Fruit fly (Drosophila melanogaster) whole organism, embryonic: Measurements from ENCODE around the gene DAAM.

Experiments
- CG11695 ChIP-seq: fragments of 200-800 bp; sonication (Bioruptor generic); IDR thresholded peaks from 3 replicates; pipeline ENCODE4 v1.3.6; 2022; ENCODE audit warnings: missing biosample characterization, missing genetic modification characterization
- CG12236 ChIP-seq: fragments of 200-800 bp; sonication (Bioruptor generic); optimal IDR thresholded peaks from 2 replicates; lab custom pipeline; 2016; ENCODE audit warnings: missing biosample characterization, missing genetic modification characterization
- CG12299 ChIP-seq: fragments of 200-800 bp; sonication (Bioruptor generic); optimal IDR thresholded peaks from 2 replicates; lab custom pipeline; 2018; ENCODE audit warnings: missing biosample characterization, mild to moderate bottlenecking, missing genetic modification characterization
- CG13123 ChIP-seq: fragments of 200-800 bp; sonication (Bioruptor generic); optimal IDR thresholded peaks from 2 replicates; lab custom pipeline; 2016; ENCODE audit warnings: missing biosample characterization, missing genetic modification characterization
- CG13775 ChIP-seq: fragments of 200-800 bp; sonication (Bioruptor generic); optimal IDR thresholded peaks from 3 replicates; lab custom pipeline; 2017; ENCODE audit warnings: missing biosample characterization, mild to moderate bottlenecking, missing genetic modification characterization
- CG17361 ChIP-seq: fragments of 200-800 bp; sonication (Bioruptor generic); IDR thresholded peaks from 3 replicates; pipeline ENCODE4 v1.3.6; 2022; ENCODE audit warnings: missing biosample characterization, missing genetic modification characterization
- CG1792 ChIP-seq: fragments of 200-800 bp; sonication (Bioruptor generic); optimal IDR thresholded peaks from 2 replicates; lab custom pipeline; 2016; ENCODE audit warnings: missing biosample characterization, missing genetic modification characterization
- CG18476 ChIP-seq: fragments of 200-800 bp; sonication (Bioruptor generic); optimal IDR thresholded peaks from 2 replicates; lab custom pipeline; 2016; ENCODE audit warnings: missing biosample characterization, mild to moderate bottlenecking, missing genetic modification characterization
- CG2202 ChIP-seq: fragments of 200-800 bp; sonication (Bioruptor generic); optimal IDR thresholded peaks from 2 replicates; lab custom pipeline; 2018; ENCODE audit warnings: missing biosample characterization, mild to moderate bottlenecking, missing genetic modification characterization
- CG30403 ChIP-seq: fragments of 200-800 bp; sonication (Bioruptor generic); optimal IDR thresholded peaks from 3 replicates; lab custom pipeline; 2016; ENCODE audit warnings: missing biosample characterization, missing genetic modification characterization
- CG3065 ChIP-seq: fragments of 200-800 bp; sonication (Bioruptor generic); optimal IDR thresholded peaks from 2 replicates; lab custom pipeline; 2016; ENCODE audit warnings: missing biosample characterization, missing genetic modification characterization
- CG3281 ChIP-seq: fragments of 200-800 bp; sonication (Bioruptor generic); optimal IDR thresholded peaks from 3 replicates; lab custom pipeline; 2017; ENCODE audit warnings: missing biosample characterization, mild to moderate bottlenecking, missing genetic modification characterization
- CG33557 ChIP-seq: fragments of 200-800 bp; sonication (Bioruptor generic); optimal IDR thresholded peaks from 2 replicates; lab custom pipeline; 2019; ENCODE audit warnings: missing biosample characterization, mild to moderate bottlenecking, missing genetic modification characterization, moderate library complexity
- CG34224 ChIP-seq: fragments of 200-800 bp; sonication (Bioruptor generic); IDR thresholded peaks from 3 replicates; pipeline ENCODE4 v1.3.6; 2022; ENCODE audit warnings: missing biosample characterization, missing genetic modification characterization; ENCODE audit not compliant: partially characterized antibody
- CG5953 ChIP-seq: fragments of 200-800 bp; sonication (Bioruptor generic); IDR thresholded peaks from 2 replicates; pipeline ENCODE4 v1.3.6; 2022; ENCODE audit warnings: missing biosample characterization, missing genetic modification characterization
- CG7987 ChIP-seq: fragments of 200-800 bp; sonication (Bioruptor generic); optimal IDR thresholded peaks from 2 replicates; lab custom pipeline; 2018; ENCODE audit warnings: missing biosample characterization, mild to moderate bottlenecking, missing genetic modification characterization, moderate library complexity
- Deaf1 ChIP-seq: fragments of 200-800 bp; optimal IDR thresholded peaks from 3 replicates; lab custom pipeline; 2019; ENCODE audit warnings: missing biosample characterization, mild to moderate bottlenecking, missing genetic modification characterization, moderate library complexity
- E2f1 ChIP-seq: fragments of 200-800 bp; sonication (Bioruptor generic); IDR thresholded peaks from 2 replicates; pipeline ENCODE4 v1.3.6; 2022; ENCODE audit warnings: missing biosample characterization, missing genetic modification characterization
- HLHmδ ChIP-seq: fragments of 200-800 bp; sonication (Bioruptor generic); optimal IDR thresholded peaks from 2 replicates; lab custom pipeline; 2018; ENCODE audit warnings: missing biosample characterization, mild to moderate bottlenecking, missing genetic modification characterization, moderate library complexity
- NFAT ChIP-seq: fragments of 200-800 bp; sonication (Bioruptor generic); IDR thresholded peaks from 2 replicates; pipeline ENCODE4 v1.3.6; 2022; ENCODE audit warnings: missing biosample characterization, missing genetic modification characterization
- Nf-YB ChIP-seq: fragments of 200-800 bp; sonication (Bioruptor generic); optimal IDR thresholded peaks from 3 replicates; lab custom pipeline; 2019; ENCODE audit warnings: missing biosample characterization, mild to moderate bottlenecking, missing genetic modification characterization, moderate library complexity
- Vsx1 ChIP-seq: fragments of 200-800 bp; sonication (Bioruptor generic); optimal IDR thresholded peaks from 2 replicates; lab custom pipeline; 2017; ENCODE audit warnings: missing biosample characterization, mild to moderate bottlenecking, missing genetic modification characterization, missing genetic modification reagents
- caup ChIP-seq: fragments of 200-800 bp; sonication (Bioruptor generic); optimal IDR thresholded peaks from 3 replicates; lab custom pipeline; 2017; ENCODE audit warnings: missing biosample characterization, mild to moderate bottlenecking, missing genetic modification characterization, moderate library complexity; ENCODE audit not compliant: severe bottlenecking
- chif ChIP-seq, 2 experiments: fragments of 200-800 bp; sonication (Bioruptor generic); optimal IDR thresholded peaks; 3 replicates each; lab custom pipeline; 2016; ENCODE audit warnings: missing biosample characterization in 2 of 2, missing genetic modification characterization in 2 of 2
- chm ChIP-seq: fragments of 200-800 bp; sonication (Bioruptor generic); IDR thresholded peaks from 2 replicates; pipeline ENCODE4 v1.3.6; 2022; ENCODE audit warnings: missing biosample characterization, missing genetic modification characterization
- cwo ChIP-seq: fragments of 200-800 bp; sonication (Bioruptor generic); optimal IDR thresholded peaks from 3 replicates; lab custom pipeline; 2017; ENCODE audit warnings: missing biosample characterization, missing genetic modification characterization, mild to moderate bottlenecking, moderate library complexity, missing genetic modification reagents
- dan ChIP-seq: fragments of 200-800 bp; sonication (Bioruptor generic); IDR thresholded peaks from 2 replicates; pipeline ENCODE4 v1.3.6; 2022; ENCODE audit warnings: missing biosample characterization, missing genetic modification characterization
- ewg ChIP-seq: fragments of 200-800 bp; sonication (Bioruptor generic); optimal IDR thresholded peaks from 3 replicates; lab custom pipeline; 2017; ENCODE audit warnings: mild to moderate bottlenecking, missing biosample characterization, missing genetic modification reagents, missing genetic modification characterization
- fd3F ChIP-seq: fragments of 200-800 bp; sonication (Bioruptor generic); optimal IDR thresholded peaks from 2 replicates; lab custom pipeline; 2018; ENCODE audit warnings: missing biosample characterization, mild to moderate bottlenecking, missing genetic modification characterization, moderate library complexity
- ftz-f1 ChIP-seq: fragments of 200-800 bp; sonication (Bioruptor generic); optimal IDR thresholded peaks from 2 replicates; lab custom pipeline; 2016; ENCODE audit warnings: missing biosample characterization, missing genetic modification characterization
- hbn ChIP-seq: fragments of 200-800 bp; sonication (Bioruptor generic); IDR thresholded peaks from 2 replicates; pipeline ENCODE4 v1.3.6; 2022; ENCODE audit warnings: missing biosample characterization, missing genetic modification characterization; ENCODE audit not compliant: partially characterized antibody
- ind ChIP-seq: fragments of 200-800 bp; sonication (Bioruptor generic); optimal IDR thresholded peaks from 3 replicates; lab custom pipeline; 2016; ENCODE audit warnings: missing biosample characterization, missing genetic modification characterization
- insv ChIP-seq, 2 experiments: fragments of 200-800 bp; sonication (Bioruptor generic); optimal IDR thresholded peaks; 3 replicates each; lab custom pipeline; 2016 to 2018; ENCODE audit warnings: missing biosample characterization in 2 of 2, missing genetic modification characterization in 2 of 2
- jing ChIP-seq: fragments of 200-800 bp; sonication (Bioruptor generic); optimal IDR thresholded peaks from 2 replicates; lab custom pipeline; 2018; ENCODE audit warnings: missing biosample characterization, mild to moderate bottlenecking, missing genetic modification characterization
- kay ChIP-seq: fragments of 200-800 bp; sonication (Bioruptor generic); optimal IDR thresholded peaks from 2 replicates; lab custom pipeline; 2016; ENCODE audit warnings: missing biosample characterization, missing genetic modification characterization
- lbe ChIP-seq: fragments of 200-800 bp; sonication (Bioruptor generic); optimal IDR thresholded peaks from 2 replicates; lab custom pipeline; 2016; ENCODE audit warnings: missing biosample characterization, mild to moderate bottlenecking, missing genetic modification characterization
- lmd ChIP-seq: fragments of 200-800 bp; sonication (Bioruptor generic); IDR thresholded peaks from 2 replicates; pipeline ENCODE4 v1.3.6; 2022; ENCODE audit warnings: missing biosample characterization, missing genetic modification characterization
- lov ChIP-seq, 2 experiments: fragments of 200-800 bp in 1 of 2; fragments of >200 bp in 1 of 2; sonication (Bioruptor generic) in 1 of 2; IDR thresholded peaks in 1 of 2; optimal IDR thresholded peaks in 1 of 2; 2 replicates in 1 of 2; 3 replicates in 1 of 2; pipeline versions ENCODE4 v1.3.6 to Lab custom; 2017 to 2022; ENCODE audit warnings: missing biosample characterization in 1 of 2, missing genetic modification characterization in 1 of 2
- odd ChIP-seq: fragments of 200-800 bp; sonication (Bioruptor generic); optimal IDR thresholded peaks from 2 replicates; lab custom pipeline; 2017; ENCODE audit warnings: missing biosample characterization, mild to moderate bottlenecking, missing genetic modification characterization
- pnt ChIP-seq: fragments of 200-800 bp; sonication (Bioruptor generic); optimal IDR thresholded peaks from 3 replicates; lab custom pipeline; 2016; ENCODE audit warnings: missing biosample characterization, missing genetic modification characterization
- rib ChIP-seq: fragments of 200-800 bp; sonication (Bioruptor generic); IDR thresholded peaks from 2 replicates; pipeline ENCODE4 v1.3.6; 2022; ENCODE audit warnings: missing biosample characterization, missing genetic modification characterization
- run ChIP-seq: fragments of 200-800 bp; sonication (Bioruptor generic); optimal IDR thresholded peaks from 3 replicates; lab custom pipeline; 2018; ENCODE audit warnings: missing biosample characterization, mild to moderate bottlenecking, missing genetic modification characterization
- scrt ChIP-seq: fragments of 200-800 bp; sonication (Bioruptor generic); optimal IDR thresholded peaks from 2 replicates; lab custom pipeline; 2018; ENCODE audit warnings: missing biosample characterization, mild to moderate bottlenecking, missing genetic modification characterization, moderate library complexity
- sens ChIP-seq: fragments of 200-800 bp; sonication (Bioruptor generic); peaks from one replicate; lab custom pipeline; 2016; ENCODE audit warnings: missing biosample characterization, missing genetic modification characterization

The DAAM gene

DNA sequence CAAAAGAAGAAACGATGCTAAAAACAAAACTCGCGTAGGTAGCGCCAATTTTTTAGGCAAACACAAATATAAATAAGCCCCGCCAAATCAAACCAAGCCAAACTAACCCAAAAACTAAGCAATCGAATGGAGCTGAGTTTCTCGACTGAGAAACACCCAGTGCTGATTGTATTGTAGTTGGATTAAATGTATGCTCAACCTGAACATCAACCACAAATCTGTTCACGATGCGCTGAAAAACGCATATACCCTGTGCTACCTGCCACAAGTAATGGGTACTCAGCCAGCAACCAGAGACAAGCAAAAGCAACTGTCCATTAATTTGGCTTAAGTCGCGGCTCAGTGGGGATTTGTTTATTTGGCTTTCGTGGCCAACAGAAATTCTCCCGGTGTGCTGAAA lies 61.8 kb downstream of the DAAM start (continued):
- TF ChIP-seq CG1792 (GFP tag; lab: Kevin White, UChicago) (no peak), CG5953 (GFP tag; lab: Robert Waterston, UW) (no peak), ind (peak; percentile 40), CG3065 (GFP tag; lab: Kevin White, UChicago) (no peak), kay (no peak), Nf-YB (GFP tag; lab: Kevin White, UChicago) (no peak), dan (GFP tag; lab: Robert Waterston, UW) (no peak), ftz-f1 (no peak), insv (GFP tag; optimal IDR thresholded peaks at IDR 0.05; lab: Kevin White, UChicago) (no peak), jing (GFP tag; lab: Kevin White, UChicago) (no peak), ewg (GFP tag; lab: Kevin White, UChicago) (no peak), CG3281 (GFP tag; lab: Kevin White, UChicago) (peak; percentile 15), CG33557 (GFP tag; lab: Kevin White, UChicago) (no peak), E2f1 (GFP tag; lab: Robert Waterston, UW) (no peak), CG11695 (GFP tag; lab: Robert Waterston, UW) (no peak), CG34224 (no peak), CG2202 (tag; lab: Kevin White, UChicago) (no peak), fd3F (GFP tag; lab: Kevin White, UChicago) (no peak), Deaf1 (tag; lab: Kevin White, UChicago) (no peak), NFAT (GFP tag; lab: Robert Waterston, UW) (peak; percentile 56; the same call in 1 of the 2 replicates), CG17361 (GFP tag; lab: Robert Waterston, UW) (no peak), CG12236 (GFP tag; lab: Kevin White, UChicago) (no peak), CG13775 (no peak), scrt (GFP tag; lab: Kevin White, UChicago) (no peak), lov (optimal IDR thresholded peaks at IDR 0.05; lab: Kevin White, UChicago) (no peak), lov (GFP tag; IDR thresholded peaks at IDR 0.05; lab: Robert Waterston, UW) (no peak), chm (GFP tag; lab: Robert Waterston, UW) (no peak), CG18476 (GFP tag; lab: Kevin White, UChicago) (no peak), lmd (GFP tag; lab: Robert Waterston, UW) (peak; percentile 23; the same call in 1 of the 2 replicates), caup (GFP tag; lab: Kevin White, UChicago) (no peak), cwo (GFP tag; lab: Kevin White, UChicago) (no peak), run (tag; lab: Kevin White, UChicago) (no peak), pnt (no peak), sens (GFP tag; lab: Kevin White, UChicago) (no peak), Vsx1 (GFP tag; lab: Kevin White, UChicago) (no peak), lbe (no peak), CG12299 (tag; lab: Kevin White, UChicago) (no peak), odd (GFP tag; lab: Kevin White, UChicago) (no peak), CG30403 (GFP tag; lab: Kevin White, UChicago) (peak; percentile 13), chif (GFP tag; optimal IDR thresholded peaks at IDR 0.05; lab: Kevin White, UChicago) (no peak), CG13123 (GFP tag; lab: Kevin White, UChicago) (no peak), CG7987 (GFP tag; lab: Kevin White, UChicago) (no peak), rib (GFP tag; lab: Robert Waterston, UW) (no peak), hbn (GFP tag; lab: Robert Waterston, UW) (no peak), HLHmδ (no peak)
